Worm (Caenorhabditis elegans) whole organism, midembryonic: ENCODE measurements around the gene D1086.2.

Experiments used
- T22C8.4 ChIP-seq: fragments of 200-800 bp; sonication (Bioruptor generic); IDR thresholded peaks from 2 replicates; pipeline ENCODE4 v1.3.6; 2022; ENCODE audit warnings: missing genetic modification characterization, missing compliant biosample characterization
- cog-1 ChIP-seq: sonication (generic microtip); optimal IDR thresholded peaks from 2 replicates; lab custom pipeline; 2016; ENCODE audit warnings: missing genetic modification characterization, missing compliant biosample characterization
- flt-1 ChIP-seq: fragments of 200-800 bp; sonication (Bioruptor generic); IDR thresholded peaks from 2 replicates; pipeline ENCODE4 v1.3.6; 2022; ENCODE audit warnings: missing genetic modification characterization, missing compliant biosample characterization
- klf-2 ChIP-seq: fragments of 200-800 bp; sonication (Bioruptor generic); conservative IDR thresholded peaks from 2 replicates; pipeline ENCODE4 v1.3.6; 2022; ENCODE audit warnings: missing genetic modification reagents, missing genetic modification characterization, missing compliant biosample characterization
- med-1 ChIP-seq: sonication (generic microtip); optimal IDR thresholded peaks from 2 replicates; lab custom pipeline; 2017; ENCODE audit warnings: missing genetic modification characterization, mild to moderate bottlenecking, missing compliant biosample characterization, antibody characterized with exemption, missing genetic modification reagents; ENCODE audit not compliant: insufficient read depth
- tab-1 ChIP-seq: fragments of 200-800 bp; sonication (Bioruptor generic); IDR thresholded peaks from 2 replicates; pipeline ENCODE4 v1.3.6; 2022; ENCODE audit warnings: missing genetic modification characterization, missing compliant biosample characterization
- ztf-23 ChIP-seq: fragments of 200-800 bp; sonication (Bioruptor generic); IDR thresholded peaks from 2 replicates; pipeline ENCODE4 v1.3.6; 2022; ENCODE audit warnings: missing genetic modification reagents, missing genetic modification characterization, missing compliant biosample characterization

DNA sequence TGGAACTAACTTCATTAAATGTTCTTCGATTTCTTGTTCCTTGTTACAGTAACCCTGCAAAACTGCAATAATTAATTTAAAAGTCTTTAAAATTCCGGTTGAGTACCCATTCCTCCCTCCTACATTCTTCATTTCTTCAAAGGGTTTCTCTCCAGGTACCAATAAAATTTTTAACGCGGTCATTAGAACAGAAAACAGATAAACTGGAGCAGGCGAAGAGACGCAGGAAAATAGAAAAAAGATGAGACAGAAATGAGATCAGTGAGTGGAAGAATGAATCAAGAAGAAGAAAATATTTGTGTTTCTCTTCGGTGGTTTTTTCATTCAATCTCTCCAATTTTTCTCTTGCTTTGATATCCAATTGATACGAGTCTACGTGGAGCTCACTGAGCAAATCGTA, 4.7 kb downstream of the D1086.2 start, which contains the start of gene D1086.8:
- TF ChIP-seq T22C8.4 (GFP tag; lab: Robert Waterston, UW) (no peak), klf-2 (no peak), med-1 (GFP tag; lab: Kevin White, UChicago) (no peak), tab-1 (GFP tag; lab: Robert Waterston, UW) (no peak), ztf-23 (GFP tag; lab: Robert Waterston, UW) (no peak), flt-1 (GFP tag; lab: Robert Waterston, UW) (no peak), cog-1 (tag; lab: Kevin White, UChicago) (no peak)
